Fruit fly (Drosophila melanogaster): ENCODE results near the gene Peritrophin-15b.

Gene Peritrophin-15b

dm6 chr2L:8364006-8364956, 30.5 kb downstream of the Peritrophin-15b start, which contains the start of the genes RpS13 and CSN8 (continued):
- TF ChIP-seq CG14710 (tag; optimal IDR thresholded peaks at IDR 0.05) (peak; percentile 75), sr (GFP tag; IDR thresholded peaks at IDR 0.05) (no peak), sob (GFP tag; IDR thresholded peaks at IDR 0.05) (peak; percentile 54; the same call in 1 of the 2 replicates), org-1 (GFP tag; optimal IDR thresholded peaks at IDR 0.05) (no peak), Fer2 (tag; optimal IDR thresholded peaks at IDR 0.05) (no peak), Fer1 (GFP tag; optimal IDR thresholded peaks at IDR 0.05) (peak; percentile 52), Max (GFP tag; optimal IDR thresholded peaks at IDR 0.05) (no peak), Taf1 (GFP tag; IDR thresholded peaks at IDR 0.05) (no peak), CG14050 (GFP tag; IDR thresholded peaks at IDR 0.05) (no peak), corto (GFP tag; optimal IDR thresholded peaks at IDR 0.05) (no peak), Mad (GFP tag; optimal IDR thresholded peaks at IDR 0.05) (no peak), CG11456 (GFP tag; IDR thresholded peaks at IDR 0.05) (no peak), CG12236 (GFP tag; optimal IDR thresholded peaks at IDR 0.05) (no peak), Hr39 (optimal IDR thresholded peaks at IDR 0.05) (no peak), btn (GFP tag; optimal IDR thresholded peaks at IDR 0.05) (no peak), Lhr (GFP tag; optimal IDR thresholded peaks at IDR 0.05) (peak; percentile 57), Sry-δ (GFP tag; optimal IDR thresholded peaks at IDR 0.05) (peak; percentile 88), unpg (GFP tag; optimal IDR thresholded peaks at IDR 0.05) (peak; percentile 27), dm (GFP tag; optimal IDR thresholded peaks at IDR 0.05) (peak; percentile 92), Med (GFP tag) (peak; percentile 61), yki (optimal IDR thresholded peaks at IDR 0.05) (no peak), CG17361 (GFP tag; IDR thresholded peaks at IDR 0.05) (no peak), CG34422 (GFP tag; IDR thresholded peaks at IDR 0.05) (peak; percentile 62; the same call in 1 of the 3 replicates), CG4404 (GFP tag; IDR thresholded peaks at IDR 0.05) (no peak), odd (GFP tag; optimal IDR thresholded peaks at IDR 0.05) (no peak), Sox102F (GFP tag; optimal IDR thresholded peaks at IDR 0.05) (no peak), cg (GFP tag; optimal IDR thresholded peaks at IDR 0.05) (peak; percentile 16), dimm (GFP tag; IDR thresholded peaks at IDR 0.05) (no peak), CG6765 (GFP tag; optimal IDR thresholded peaks at IDR 0.05) (peak; percentile 59), sqz (GFP tag; optimal IDR thresholded peaks at IDR 0.05) (peak; percentile 28), Pdp1 (GFP tag; optimal IDR thresholded peaks at IDR 0.05) (peak in 1 of 2 experiments; percentile 9), CG13424 (tag; optimal IDR thresholded peaks at IDR 0.05) (peak; percentile 5), CG1603 (tag; optimal IDR thresholded peaks at IDR 0.05) (peak; percentile 62), CG6272 (GFP tag; IDR thresholded peaks at IDR 0.05) (no peak), CG4854 (GFP tag; optimal IDR thresholded peaks at IDR 0.05) (no peak), croc (GFP tag; conservative IDR thresholded peaks at IDR 0.05) (no peak), Atf-2 (GFP tag; optimal IDR thresholded peaks at IDR 0.05) (no peak), CG17568 (GFP tag; optimal IDR thresholded peaks at IDR 0.05) (peak; percentile 33), ara (GFP tag; IDR thresholded peaks at IDR 0.05) (no peak), CG1233 (GFP tag; optimal IDR thresholded peaks at IDR 0.05) (peak; percentile 12), CG1792 (GFP tag; optimal IDR thresholded peaks at IDR 0.05) (no peak), CG30403 (GFP tag; optimal IDR thresholded peaks at IDR 0.05) (no peak), CG8359 (GFP tag; optimal IDR thresholded peaks at IDR 0.05; ENCODE audit: borderline replicate concordance) (peak; percentile 27), rib (GFP tag; IDR thresholded peaks at IDR 0.05) (no peak), B-H2 (GFP tag; optimal IDR thresholded peaks at IDR 0.05) (peak; percentile 14), tgo (GFP tag; IDR thresholded peaks at IDR 0.05) (no peak), CG2875 (GFP tag; optimal IDR thresholded peaks at IDR 0.05) (no peak), caup (GFP tag; optimal IDR thresholded peaks at IDR 0.05; ENCODE audit: severe bottlenecking) (no peak), Oli (tag; optimal IDR thresholded peaks at IDR 0.05) (no peak), Ravus (GFP tag; IDR thresholded peaks at IDR 0.05) (no peak)
